Worm (Caenorhabditis elegans): Measurements from ENCODE around the gene sas-5.

sas-5 gene

DNA sequence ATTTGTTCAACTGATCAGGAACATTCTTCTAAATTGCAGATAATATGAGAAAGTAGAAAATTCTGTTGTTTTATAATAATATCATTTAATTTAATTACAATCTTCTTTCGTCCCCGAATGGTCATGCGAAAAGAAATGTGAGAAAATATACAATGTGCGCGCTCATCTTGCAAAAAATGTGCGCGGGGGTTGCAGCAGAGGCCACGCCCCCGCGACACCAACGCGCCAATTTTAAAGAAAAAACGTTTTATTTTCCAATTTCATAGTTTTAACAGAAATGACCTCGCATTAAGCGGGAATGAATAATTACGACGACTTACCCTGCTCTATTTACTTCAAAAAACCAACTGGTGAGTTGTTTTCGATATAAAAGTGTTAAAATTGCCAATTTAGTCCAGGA, at the start of gene sas-5:
sas-5 (plus strand) TSS at position 257 of the 400 bp plus-strand sequence.
- no peak for TF ChIP-seq unc-62 (GFP tag; optimal IDR thresholded peaks at IDR 0.05)

DNA sequence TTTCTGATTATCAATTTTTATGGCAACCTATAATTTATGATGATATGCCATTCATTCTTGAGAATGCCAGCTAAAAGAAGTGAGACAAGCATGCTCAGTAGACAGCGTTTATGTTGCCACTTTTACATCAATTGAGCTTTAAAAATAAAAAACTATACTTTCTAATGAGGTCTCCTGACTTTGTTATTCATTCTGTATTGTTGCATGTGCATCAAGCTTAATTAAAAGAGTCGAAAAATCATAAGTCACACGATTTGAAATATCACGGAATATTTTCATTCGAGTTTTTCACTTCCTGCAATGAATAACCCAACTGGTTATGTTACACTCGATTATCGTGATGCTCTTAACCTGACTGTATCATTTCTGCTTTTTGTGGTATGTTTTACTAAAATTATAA, 47.9 kb upstream of the sas-5 start, which contains the start of gene srx-86:
srx-86 (plus strand) TSS at position 301 of the 400 bp plus-strand sequence.
- TF ChIP-seq unc-62 (GFP tag; optimal IDR thresholded peaks at IDR 0.05) = no peak

DNA sequence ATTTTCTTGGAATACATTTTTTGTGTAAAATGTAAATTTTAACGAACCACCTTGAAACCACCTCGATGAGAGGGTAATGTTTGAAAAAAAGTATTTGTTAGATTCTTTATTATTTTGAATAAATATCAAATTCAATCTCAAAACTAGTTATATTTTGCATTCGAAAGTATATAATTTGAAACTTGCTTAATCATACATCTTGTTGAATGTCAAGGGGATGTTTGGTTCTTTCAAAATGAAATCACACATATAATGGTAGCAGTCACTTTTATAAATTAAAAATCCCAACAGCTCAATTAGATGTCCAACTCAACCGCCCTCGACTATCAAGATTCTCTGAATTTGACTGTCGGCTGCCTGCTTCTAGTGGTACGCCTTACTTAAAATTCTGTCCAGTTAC, 46.0 kb upstream of the sas-5 start, which contains the start of gene srx-87:
srx-87 (plus strand) TSS at position 301 of the 400 bp plus-strand sequence.
- TF ChIP-seq unc-62 (GFP tag; optimal IDR thresholded peaks at IDR 0.05) = no peak

DNA sequence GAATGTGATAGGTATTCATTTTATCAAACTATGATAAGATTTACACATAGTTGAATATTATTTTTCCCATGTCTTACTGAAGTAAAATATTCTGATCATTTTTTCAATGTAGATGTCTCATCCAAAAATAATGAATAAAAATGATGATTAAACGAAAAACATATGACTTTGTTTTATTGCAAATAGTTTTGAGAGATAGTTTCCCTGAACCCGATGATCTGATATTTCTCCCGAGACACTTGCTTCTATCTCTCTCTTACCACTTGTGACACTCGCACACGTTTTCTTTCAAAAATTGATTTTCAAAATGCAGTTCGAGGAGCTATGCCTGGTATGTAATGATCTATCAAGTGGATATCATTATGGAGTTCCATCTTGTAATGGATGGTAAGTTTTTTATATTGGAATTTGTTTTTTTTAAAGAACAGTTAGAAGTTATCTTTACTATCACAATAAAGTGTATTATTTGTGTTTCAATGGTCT, 40.3 kb upstream of the sas-5 start, which contains the start of the genes nhr-101 and pms-2:
nhr-101 (plus strand) TSS at position 308 of the 483 bp plus-strand sequence.
pms-2 (minus strand) TSS at position 433 of the 483 bp plus-strand sequence.
- TF ChIP-seq unc-62 (GFP tag; optimal IDR thresholded peaks at IDR 0.05) = no peak

DNA sequence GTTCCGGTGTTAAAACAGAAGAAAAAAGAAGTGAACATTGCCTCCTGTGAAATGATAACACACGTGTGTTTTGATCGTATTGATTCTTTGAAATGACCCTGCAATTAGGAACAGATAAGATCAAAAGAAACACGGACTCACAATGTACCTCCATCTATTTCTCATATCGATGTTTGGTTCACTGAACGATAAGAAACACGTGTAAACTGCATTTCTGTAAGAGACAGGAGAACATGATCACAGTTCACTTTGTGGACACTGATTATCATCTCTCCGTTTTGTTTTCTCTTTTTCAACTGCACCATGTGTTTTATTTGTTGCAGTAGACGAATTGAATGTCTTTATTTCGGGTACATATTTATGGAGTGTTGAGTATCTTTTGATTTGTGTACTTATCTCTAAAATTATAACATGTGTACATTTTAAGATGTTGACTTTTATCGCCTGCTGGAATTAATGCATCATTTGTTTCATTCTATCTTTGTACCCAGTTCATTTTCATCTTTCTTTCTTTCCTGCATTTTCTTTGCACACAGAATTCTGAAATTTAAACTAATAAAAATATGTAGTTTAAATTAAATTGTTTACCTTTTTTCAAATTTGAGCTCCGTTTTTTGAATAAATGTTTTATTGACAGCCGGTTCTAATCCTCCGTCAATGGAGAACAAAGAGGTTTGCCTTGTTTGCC, 37.6 kb upstream of the sas-5 start, which contains the start of the genes H12C20.7 and nhr-68:
H12C20.7 (minus strand) TSS at position 188 of the 688 bp plus-strand sequence.
nhr-68 (plus strand) TSS at position 638 of the 688 bp plus-strand sequence.
- no peak for TF ChIP-seq unc-62 (GFP tag; optimal IDR thresholded peaks at IDR 0.05)

DNA sequence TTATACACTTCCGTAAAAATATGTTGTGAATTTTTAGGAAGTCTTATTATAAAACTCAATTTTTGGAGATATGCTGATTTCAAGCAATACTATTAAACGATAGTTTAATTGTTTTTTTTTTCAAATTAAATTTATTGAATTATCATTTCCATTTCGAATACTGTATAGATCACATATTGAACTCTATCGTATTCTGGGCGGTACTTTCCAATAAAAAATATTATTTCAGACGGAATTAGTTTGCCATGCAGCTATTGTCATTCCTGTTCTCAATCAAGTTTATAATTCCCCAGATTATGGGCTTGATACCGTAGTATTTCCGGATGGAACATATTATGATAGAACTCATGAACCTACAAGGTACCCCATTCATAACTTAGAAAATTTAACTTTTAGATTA, 36.0 kb upstream of the sas-5 start:
- TF ChIP-seq unc-62 (GFP tag; optimal IDR thresholded peaks at IDR 0.05) = no peak

DNA sequence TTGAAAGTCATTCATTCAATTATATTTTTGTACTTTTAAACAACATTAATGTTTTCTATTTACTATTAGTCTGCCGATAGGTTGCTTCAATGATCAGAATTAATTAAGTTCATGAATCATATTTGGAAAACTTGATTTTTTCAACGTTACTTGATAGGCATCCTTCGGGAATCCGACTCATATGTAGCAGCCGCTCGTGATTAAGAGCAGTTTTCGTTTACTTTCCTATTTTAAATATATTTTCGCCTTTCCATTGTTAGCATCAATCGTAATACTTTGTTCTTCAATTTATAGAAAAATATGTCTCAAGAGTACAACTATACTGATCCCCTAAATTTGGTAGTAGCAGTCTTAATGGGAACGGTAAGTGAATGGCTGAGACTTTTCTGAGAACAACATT, 29.7 kb upstream of the sas-5 start, which contains the start of gene srx-90:
srx-90 (plus strand) TSS at position 301 of the 400 bp plus-strand sequence.
- TF ChIP-seq unc-62 (GFP tag; optimal IDR thresholded peaks at IDR 0.05) = no peak

DNA sequence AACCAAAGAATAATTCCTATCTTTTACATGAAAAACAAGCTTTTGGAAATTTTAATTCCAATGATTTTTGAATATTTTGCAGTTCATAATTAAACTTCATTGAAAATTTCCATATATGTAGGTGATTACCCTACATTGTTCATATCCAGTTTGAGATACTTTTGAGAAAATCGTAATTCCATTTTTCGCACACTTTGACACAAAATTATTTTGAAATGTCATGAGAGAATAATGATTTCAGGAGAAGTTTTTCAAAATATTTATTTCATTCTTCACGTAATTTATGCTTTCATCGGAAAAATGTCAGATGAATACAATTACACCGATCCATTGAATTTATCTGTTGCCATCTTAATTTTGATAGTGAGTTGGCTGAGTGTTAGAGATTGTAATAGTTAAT, 27.3 kb upstream of the sas-5 start, which contains the start of gene srx-88:
srx-88 (plus strand) TSS at position 301 of the 400 bp plus-strand sequence.
- TF ChIP-seq unc-62 (GFP tag; optimal IDR thresholded peaks at IDR 0.05) = no peak

DNA sequence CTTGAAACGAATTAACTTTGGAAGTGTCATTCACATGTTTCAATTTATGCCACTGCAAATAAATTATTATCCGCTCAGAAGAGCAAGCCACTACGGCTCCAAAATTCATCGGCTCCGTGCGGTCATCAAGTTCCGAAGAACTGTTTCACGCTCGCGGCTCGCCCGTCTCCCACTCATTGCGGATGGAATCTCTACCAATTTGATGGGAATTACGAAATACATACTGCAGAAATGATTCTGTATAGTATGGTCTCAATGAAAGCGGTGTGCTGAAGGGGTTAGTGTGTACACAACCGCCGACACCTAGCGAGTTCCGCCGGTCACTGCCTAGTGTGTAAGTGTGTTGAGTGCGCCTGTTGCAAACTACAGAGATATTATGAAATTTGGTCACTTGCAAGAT, 25.4 kb upstream of the sas-5 start:
- TF ChIP-seq unc-62 (GFP tag; optimal IDR thresholded peaks at IDR 0.05) = no peak

DNA sequence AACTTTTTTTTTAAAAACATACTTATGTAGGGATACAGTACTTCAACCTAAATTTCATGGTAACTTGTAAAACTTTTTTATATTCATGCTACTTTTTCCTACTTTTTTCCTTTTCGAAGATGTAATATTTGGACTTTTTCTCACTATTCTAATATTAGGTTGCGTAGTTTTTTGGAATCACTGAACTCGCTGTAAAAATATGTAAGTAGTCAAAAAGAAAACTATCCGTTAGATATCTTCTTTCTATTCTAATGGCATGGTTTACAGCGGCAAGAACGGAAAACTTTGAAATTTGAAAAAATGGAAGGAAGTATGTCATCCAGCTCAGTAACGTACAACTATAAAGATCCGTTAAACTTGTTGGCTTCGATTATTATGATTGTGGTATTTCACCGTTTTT, 21.1 kb upstream of the sas-5 start, which contains the start of gene srx-82:
srx-82 (plus strand) TSS at position 301 of the 400 bp plus-strand sequence.
- no peak for TF ChIP-seq unc-62 (GFP tag; optimal IDR thresholded peaks at IDR 0.05)

DNA sequence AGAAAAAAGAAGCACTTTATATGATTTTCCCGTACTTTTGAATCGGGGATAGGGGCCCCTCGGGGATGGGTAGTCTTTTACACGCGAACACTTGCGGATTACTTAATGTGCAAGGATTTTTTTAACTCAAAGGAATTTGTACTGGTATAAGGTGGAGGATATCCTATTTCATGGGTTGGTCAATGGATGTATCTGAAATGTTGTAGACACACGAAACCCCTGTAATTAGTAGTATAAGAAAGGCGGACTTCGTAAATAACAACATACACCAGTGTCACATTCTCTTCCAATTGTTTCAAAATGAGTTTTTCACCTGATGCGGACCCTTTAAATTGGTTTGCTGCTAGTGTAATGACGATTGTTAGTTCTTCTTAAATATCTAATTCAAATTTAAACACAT, 17.1 kb upstream of the sas-5 start, which contains the start of gene srx-80:
srx-80 (plus strand) TSS at position 301 of the 400 bp plus-strand sequence.
- TF ChIP-seq unc-62 (GFP tag; optimal IDR thresholded peaks at IDR 0.05) = no peak

DNA sequence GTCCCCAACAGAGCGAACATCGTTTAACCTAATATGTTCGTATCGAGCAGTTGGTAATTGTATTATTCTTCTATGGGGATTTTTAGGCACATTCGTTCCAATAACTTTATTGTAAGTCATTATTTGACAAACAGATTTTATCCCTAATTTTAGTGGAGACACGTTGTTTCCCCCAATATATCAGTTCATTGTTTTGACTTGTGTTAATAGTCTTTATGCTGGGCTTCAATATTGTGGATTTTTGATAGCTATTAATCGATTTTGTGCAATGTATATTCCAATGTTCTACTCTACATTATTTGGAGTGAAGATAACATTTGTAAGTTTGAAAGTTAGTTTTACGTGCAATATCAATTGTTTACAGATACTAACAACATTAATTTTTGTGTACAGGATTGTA, 16.6 kb upstream of the sas-5 start:
- TF ChIP-seq unc-62 (GFP tag; optimal IDR thresholded peaks at IDR 0.05) = no peak

DNA sequence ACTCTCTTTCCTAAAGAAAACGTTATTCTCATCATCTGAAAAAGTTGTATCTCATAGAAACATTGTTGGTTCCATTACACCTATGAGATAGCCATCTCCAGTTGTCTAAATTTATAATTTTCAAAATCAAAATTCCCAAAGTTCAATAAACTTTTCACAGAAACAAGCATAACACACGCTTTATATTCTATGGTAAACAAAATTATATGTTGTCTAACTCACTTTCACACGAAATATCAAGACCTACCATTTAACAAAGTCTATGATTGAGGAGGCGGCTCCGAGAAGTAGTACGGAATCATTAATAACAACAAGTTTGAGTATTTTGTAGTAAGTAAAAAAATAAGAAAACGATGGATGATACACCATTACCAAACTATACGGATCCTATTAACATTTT, 11.7 kb upstream of the sas-5 start, which contains the start of gene srx-84:
srx-84 (plus strand) TSS at position 301 of the 400 bp plus-strand sequence.
- TF ChIP-seq unc-62 (GFP tag; optimal IDR thresholded peaks at IDR 0.05) = no peak

DNA sequence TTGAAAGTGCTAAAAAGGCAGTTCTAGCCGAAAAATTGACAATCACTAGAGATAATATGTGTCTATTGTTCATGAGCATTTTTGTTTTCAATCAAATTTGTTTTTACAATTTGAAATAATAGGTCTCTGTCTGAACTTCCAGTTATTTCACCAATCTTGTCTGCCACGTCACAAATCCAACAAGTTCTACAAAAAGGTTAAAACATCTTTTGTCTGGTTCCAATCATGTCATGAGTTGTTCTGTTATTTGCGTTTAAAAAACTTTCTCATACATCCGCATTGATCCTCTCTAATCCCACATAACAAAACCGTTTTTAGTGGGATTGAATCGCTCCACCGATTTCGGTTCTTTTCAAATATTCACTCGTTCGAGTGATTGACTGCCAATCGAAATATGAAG, 9.7 kb upstream of the sas-5 start, which contains the start of gene F35B12.9:
F35B12.9 (plus strand) TSS at position 372 of the 400 bp plus-strand sequence.
- TF ChIP-seq unc-62 (GFP tag; optimal IDR thresholded peaks at IDR 0.05) = no peak

DNA sequence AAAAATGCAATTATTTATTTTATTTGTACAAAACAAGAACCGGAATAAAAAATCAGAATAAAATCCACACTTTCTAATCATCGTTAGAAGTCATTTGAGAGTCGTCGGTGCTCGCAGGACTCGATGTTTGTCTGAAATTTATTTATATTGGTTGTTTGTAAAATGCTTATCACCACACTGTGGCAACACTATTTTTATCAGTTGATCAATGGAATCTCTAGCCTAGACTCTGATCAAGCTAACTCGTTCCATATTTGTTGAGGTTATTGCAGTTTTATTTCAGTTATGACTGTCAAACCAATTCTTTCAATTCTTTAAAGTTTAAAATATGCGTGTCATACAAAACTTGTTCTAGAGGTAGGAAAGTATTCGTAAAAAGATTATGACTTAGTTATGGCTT, 6.1 kb upstream of the sas-5 start, which contains the start of gene dhs-20:
dhs-20 (minus strand) TSS at position 80 of the 400 bp plus-strand sequence.
- no peak for TF ChIP-seq unc-62 (GFP tag; optimal IDR thresholded peaks at IDR 0.05)

DNA sequence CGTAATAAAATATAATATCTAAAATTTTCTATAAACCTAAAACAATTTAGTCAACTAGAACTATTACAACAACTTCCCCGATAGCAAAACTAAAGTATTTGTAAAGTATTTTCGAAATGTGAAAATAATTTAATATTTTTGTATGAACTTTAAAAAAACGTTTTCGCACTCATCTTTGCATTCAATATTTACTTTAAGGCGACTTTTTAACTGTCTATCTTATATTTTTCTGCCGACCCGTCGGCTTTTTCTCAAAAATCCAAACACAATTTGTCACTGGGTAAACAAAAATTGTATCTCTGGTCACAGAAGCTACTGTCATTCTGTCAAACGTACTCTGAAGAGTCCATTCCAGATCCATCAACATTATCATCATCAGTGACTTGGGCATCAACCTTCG, 5.3 kb upstream of the sas-5 start:
- TF ChIP-seq unc-62 (GFP tag; optimal IDR thresholded peaks at IDR 0.05) = no peak
